Fruit fly (Drosophila melanogaster) whole organism, embryonic: ENCODE measurements around the gene loj.

Source experiments
- Antp ChIP-seq: fragments of 200-800 bp; sonication (Bioruptor generic); optimal IDR thresholded peaks from 3 replicates; lab custom pipeline; 2016; ENCODE audit warnings: missing biosample characterization, missing genetic modification characterization
- Awh ChIP-seq: fragments of 200-800 bp; sonication (Bioruptor generic); IDR thresholded peaks from 2 replicates; pipeline ENCODE4, ENCODE4 v1.3.6; 2022; ENCODE audit warnings: missing biosample characterization, missing genetic modification characterization
- CG11093 ChIP-seq: fragments of 200-800 bp; sonication (Bioruptor generic); IDR thresholded peaks from 3 replicates; pipeline ENCODE4 v1.3.6; 2022; ENCODE audit warnings: missing biosample characterization, missing genetic modification characterization
- CG12219 ChIP-seq: fragments of 200-800 bp; sonication (Bioruptor generic); optimal IDR thresholded peaks from 3 replicates; lab custom pipeline; 2018; ENCODE audit warnings: missing biosample characterization, mild to moderate bottlenecking, missing genetic modification characterization
- CG15479 ChIP-seq: fragments of 200-800 bp; sonication (Bioruptor generic); optimal IDR thresholded peaks from 3 replicates; lab custom pipeline; 2019; ENCODE audit warnings: missing biosample characterization, mild to moderate bottlenecking, missing genetic modification characterization, moderate library complexity
- CG15514 ChIP-seq: fragments of 200-800 bp; sonication (Bioruptor generic); optimal IDR thresholded peaks from 3 replicates; lab custom pipeline; 2017; ENCODE audit warnings: missing biosample characterization, missing genetic modification characterization, mild to moderate bottlenecking, moderate library complexity, missing genetic modification reagents
- CG16813 ChIP-seq: fragments of 200-800 bp; sonication (Bioruptor generic); IDR thresholded peaks from 3 replicates; pipeline ENCODE4 v1.3.6; 2022; ENCODE audit warnings: missing biosample characterization, missing genetic modification characterization; ENCODE audit not compliant: partially characterized antibody
- CG17612 ChIP-seq: fragments of 200-800 bp; sonication (Bioruptor generic); IDR thresholded peaks from 2 replicates; pipeline ENCODE4 v1.3.6; 2022; ENCODE audit warnings: missing biosample characterization, missing genetic modification characterization
- CG17912 ChIP-seq: fragments of 200-800 bp; sonication (Bioruptor generic); optimal IDR thresholded peaks from 2 replicates; lab custom pipeline; 2018; ENCODE audit warnings: missing biosample characterization, mild to moderate bottlenecking, missing genetic modification characterization
- CG2202 ChIP-seq: fragments of 200-800 bp; sonication (Bioruptor generic); optimal IDR thresholded peaks from 2 replicates; lab custom pipeline; 2018; ENCODE audit warnings: missing biosample characterization, mild to moderate bottlenecking, missing genetic modification characterization
- CG3163 ChIP-seq: fragments of 200-800 bp; sonication (Bioruptor generic); optimal IDR thresholded peaks from 3 replicates; lab custom pipeline; 2016; ENCODE audit warnings: missing biosample characterization, missing genetic modification characterization
- CG33213 ChIP-seq: fragments of 200-800 bp; sonication (Bioruptor generic); optimal IDR thresholded peaks from 3 replicates; lab custom pipeline; 2016; ENCODE audit warnings: missing biosample characterization, missing genetic modification characterization
- CG6254 ChIP-seq: fragments of 200-800 bp; sonication (Bioruptor generic); optimal IDR thresholded peaks from 3 replicates; lab custom pipeline; 2017; ENCODE audit warnings: mild to moderate bottlenecking, missing biosample characterization, missing genetic modification reagents, missing genetic modification characterization
- CG6654 ChIP-seq: fragments of 200-800 bp; sonication (Bioruptor generic); optimal IDR thresholded peaks from 2 replicates; lab custom pipeline; 2017; ENCODE audit warnings: missing biosample characterization, mild to moderate bottlenecking, missing genetic modification characterization
- CG6854 ChIP-seq: fragments of 200-800 bp; sonication (Bioruptor generic); optimal IDR thresholded peaks from 3 replicates; lab custom pipeline; 2017; ENCODE audit warnings: missing biosample characterization, mild to moderate bottlenecking, missing genetic modification characterization
- CG8388 ChIP-seq: fragments of 200-800 bp; sonication (Bioruptor generic); optimal IDR thresholded peaks from 2 replicates; lab custom pipeline; 2019; ENCODE audit warnings: missing biosample characterization, mild to moderate bottlenecking, missing genetic modification characterization, moderate library complexity
- CG9727 ChIP-seq: fragments of 200-800 bp; sonication (Bioruptor generic); optimal IDR thresholded peaks from 3 replicates; lab custom pipeline; 2017; ENCODE audit warnings: missing biosample characterization, mild to moderate bottlenecking, missing genetic modification characterization
- ERR ChIP-seq: fragments of 200-800 bp; sonication (Bioruptor generic); optimal IDR thresholded peaks from 2 replicates; lab custom pipeline; 2016; ENCODE audit warnings: missing biosample characterization, missing genetic modification characterization
- H2.0 ChIP-seq: fragments of 200-800 bp; sonication (Bioruptor generic); IDR thresholded peaks from 2 replicates; pipeline ENCODE4 v1.3.6; 2022; ENCODE audit warnings: missing biosample characterization, missing genetic modification characterization
- HLH3B ChIP-seq: fragments of 200-800 bp; sonication (Bioruptor generic); IDR thresholded peaks from 2 replicates; pipeline ENCODE4 v1.3.6; 2022; ENCODE audit warnings: missing biosample characterization, missing genetic modification characterization
- Hand ChIP-seq: fragments of 200-800 bp; sonication (Bioruptor generic); optimal IDR thresholded peaks from 2 replicates; lab custom pipeline; 2017; ENCODE audit warnings: mild to moderate bottlenecking, missing biosample characterization, missing genetic modification reagents, missing genetic modification characterization
- HmgD ChIP-seq: fragments of 200-800 bp; sonication (Bioruptor generic); optimal IDR thresholded peaks from 3 replicates; lab custom pipeline; 2016; ENCODE audit warnings: missing biosample characterization, missing genetic modification characterization
- Hsf ChIP-seq: fragments of 200-800 bp; sonication (Bioruptor generic); optimal IDR thresholded peaks from 3 replicates; lab custom pipeline; 2016; ENCODE audit warnings: missing biosample characterization, missing genetic modification characterization
- Med ChIP-seq: fragments of 200-800 bp; sonication (Bioruptor generic); peaks from one replicate; lab custom pipeline; 2016; ENCODE audit warnings: missing biosample characterization, missing genetic modification characterization, mild to moderate bottlenecking, inconsistent platforms, moderate library complexity
- NC2β ChIP-seq: fragments of 200-800 bp; sonication (Bioruptor generic); optimal IDR thresholded peaks from 2 replicates; lab custom pipeline; 2016; ENCODE audit warnings: missing biosample characterization, missing genetic modification characterization
- Oaz ChIP-seq: fragments of 200-800 bp; sonication (Bioruptor generic); IDR thresholded peaks from 2 replicates; pipeline ENCODE4 v1.3.6; 2022; ENCODE audit warnings: missing biosample characterization, missing genetic modification characterization
- Oli ChIP-seq: fragments of 200-800 bp; sonication (Bioruptor generic); optimal IDR thresholded peaks from 2 replicates; lab custom pipeline; 2018; ENCODE audit warnings: missing biosample characterization, mild to moderate bottlenecking, missing genetic modification characterization, moderate library complexity
- PHDP ChIP-seq: fragments of 200-800 bp; sonication (Bioruptor generic); optimal IDR thresholded peaks from 3 replicates; lab custom pipeline; 2018; ENCODE audit warnings: missing biosample characterization, mild to moderate bottlenecking, missing genetic modification characterization, moderate library complexity
- Sry-δ ChIP-seq: fragments of 200-800 bp; sonication (Bioruptor generic); optimal IDR thresholded peaks from 2 replicates; lab custom pipeline; 2016; ENCODE audit warnings: missing biosample characterization, missing genetic modification characterization
- Taf1 ChIP-seq: fragments of 200-800 bp; sonication (Bioruptor generic); IDR thresholded peaks from 2 replicates; pipeline ENCODE4 v1.3.6; 2022; ENCODE audit warnings: missing biosample characterization, missing genetic modification characterization
- Trl ChIP-seq, 3 experiments: fragments of >200 bp in 2 of 3; fragments of 200-800 bp in 1 of 3; sonication (Bioruptor generic) in 1 of 3; optimal IDR thresholded peaks; 2 replicates in 1 of 3; 3 replicates in 2 of 3; lab custom pipeline; 2016 to 2017; ENCODE audit warnings: missing biosample characterization in 1 of 3, missing genetic modification characterization in 1 of 3
- ab ChIP-seq: fragments of 200-800 bp; sonication (Bioruptor generic); optimal IDR thresholded peaks from 2 replicates; lab custom pipeline; 2016; ENCODE audit warnings: missing biosample characterization, missing genetic modification characterization
- ara ChIP-seq: fragments of 200-800 bp; sonication (Bioruptor generic); IDR thresholded peaks from 2 replicates; pipeline ENCODE4 v1.3.6; 2022; ENCODE audit warnings: missing biosample characterization, missing genetic modification characterization
- ato ChIP-seq: fragments of 200-800 bp; sonication (Bioruptor generic); IDR thresholded peaks from 2 replicates; pipeline ENCODE4 v1.3.6; 2022; ENCODE audit warnings: missing biosample characterization, missing genetic modification characterization; ENCODE audit not compliant: partially characterized antibody
- chn ChIP-seq: fragments of 200-800 bp; sonication (Bioruptor generic); optimal IDR thresholded peaks from 2 replicates; lab custom pipeline; 2016; ENCODE audit warnings: missing biosample characterization, missing genetic modification characterization
- dan ChIP-seq: fragments of 200-800 bp; sonication (Bioruptor generic); IDR thresholded peaks from 2 replicates; pipeline ENCODE4 v1.3.6; 2022; ENCODE audit warnings: missing biosample characterization, missing genetic modification characterization
- danr ChIP-seq: fragments of 200-800 bp; sonication (Bioruptor generic); IDR thresholded peaks from 2 replicates; pipeline ENCODE4 v1.3.6; 2022; ENCODE audit warnings: missing biosample characterization, missing genetic modification characterization
- gfzf ChIP-seq: fragments of 200-800 bp; sonication (Bioruptor generic); optimal IDR thresholded peaks from 2 replicates; lab custom pipeline; 2016; ENCODE audit warnings: missing biosample characterization, mild to moderate bottlenecking, missing genetic modification characterization, moderate library complexity
- hkb ChIP-seq, 2 experiments: fragments of 200-800 bp in 1 of 2; fragments of >200 bp in 1 of 2; sonication (Bioruptor generic) in 1 of 2; IDR thresholded peaks in 1 of 2; optimal IDR thresholded peaks in 1 of 2; 2 replicates each; pipeline versions ENCODE4 v1.3.6 to Lab custom; 2017 to 2022; ENCODE audit warnings: missing biosample characterization in 1 of 2, missing genetic modification characterization in 1 of 2
- hth ChIP-seq: fragments of >200 bp; optimal IDR thresholded peaks from 2 replicates; lab custom pipeline; 2017; ENCODE audit warnings: inconsistent platforms
- kah ChIP-seq: fragments of 200-800 bp; sonication (Bioruptor generic); optimal IDR thresholded peaks from 2 replicates; lab custom pipeline; 2018; ENCODE audit warnings: missing biosample characterization, mild to moderate bottlenecking, missing genetic modification characterization
- pzg ChIP-seq: fragments of 200-800 bp; sonication (Bioruptor generic); optimal IDR thresholded peaks from 3 replicates; lab custom pipeline; 2018; ENCODE audit warnings: missing biosample characterization, mild to moderate bottlenecking, missing genetic modification characterization, moderate library complexity
- sens-2 ChIP-seq: fragments of 200-800 bp; sonication (Bioruptor generic); IDR thresholded peaks from 2 replicates; pipeline ENCODE4 v1.3.6; 2022; ENCODE audit warnings: missing biosample characterization, missing genetic modification characterization
- seq ChIP-seq: fragments of 200-800 bp; sonication (Bioruptor generic); IDR thresholded peaks from 2 replicates; pipeline ENCODE4 v1.3.6; 2022; ENCODE audit warnings: missing biosample characterization, missing genetic modification characterization
- stc ChIP-seq: fragments of 200-800 bp; sonication (Bioruptor generic); IDR thresholded peaks from 2 replicates; pipeline ENCODE4 v1.3.6; 2022; ENCODE audit warnings: missing biosample characterization, missing genetic modification characterization
- tgo ChIP-seq: fragments of 200-800 bp; sonication (Bioruptor generic); IDR thresholded peaks from 3 replicates; pipeline ENCODE4 v1.3.6; 2022; ENCODE audit warnings: missing biosample characterization, missing genetic modification characterization
- tio ChIP-seq: fragments of 200-800 bp; sonication (Bioruptor generic); optimal IDR thresholded peaks from 2 replicates; lab custom pipeline; 2017; ENCODE audit warnings: missing biosample characterization, missing genetic modification characterization, inconsistent platforms
- toy ChIP-seq: fragments of 200-800 bp; sonication (Bioruptor generic); IDR thresholded peaks from 2 replicates; pipeline ENCODE4 v1.3.6; 2022; ENCODE audit warnings: missing biosample characterization, missing genetic modification characterization
- twi ChIP-seq: fragments of 200-800 bp; optimal IDR thresholded peaks from 2 replicates; lab custom pipeline; 2019; ENCODE audit warnings: missing biosample characterization, mild to moderate bottlenecking, missing genetic modification characterization, moderate library complexity
- usp ChIP-seq: fragments of >200 bp; optimal IDR thresholded peaks from 2 replicates; lab custom pipeline; 2017; ENCODE audit warnings: missing biosample characterization, missing genetic modification characterization
- wdn ChIP-seq: fragments of 200-800 bp; sonication (Bioruptor generic); IDR thresholded peaks from 2 replicates; pipeline ENCODE4 v1.3.6; 2022; ENCODE audit warnings: missing biosample characterization, missing genetic modification characterization

Gene loj

dm6 chr3L:6094697-6095096 lies at the start of gene loj, which contains the start of gene CG10467 (continued):
- peak; percentile 94 for TF ChIP-seq Med (GFP tag; lab: Kevin White, UChicago)
- TF ChIP-seq CG16813 = peak; percentile 75
- no peak for TF ChIP-seq hth (lab: Kevin White, UChicago)
- TF ChIP-seq CG9727 (GFP tag; lab: Kevin White, UChicago) = peak; percentile 96
- TF ChIP-seq H2.0 = peak; percentile 97
- TF ChIP-seq ara (GFP tag; lab: Robert Waterston, UW) = peak; percentile 96
- TF ChIP-seq ERR (GFP tag; lab: Kevin White, UChicago) = peak; percentile 16
- TF ChIP-seq hkb (optimal IDR thresholded peaks at IDR 0.05; lab: Kevin White, UChicago) = no peak
- peak; percentile 90 for TF ChIP-seq hkb (GFP tag; IDR thresholded peaks at IDR 0.05; lab: Robert Waterston, UW)
- no peak; the same call in 1 of the 2 replicates for TF ChIP-seq ato (GFP tag; lab: Robert Waterston, UW)
- peak; percentile 49 for TF ChIP-seq HmgD
- TF ChIP-seq CG3163 = peak; percentile 56
- TF ChIP-seq Hsf (GFP tag; lab: Kevin White, UChicago) = peak; percentile 94
- no peak for TF ChIP-seq usp (GFP tag; lab: Kevin White, UChicago)
- peak; percentile 91 for TF ChIP-seq Sry-δ (GFP tag; lab: Kevin White, UChicago)
- TF ChIP-seq ab (GFP tag; lab: Kevin White, UChicago) = peak; percentile 56
- peak; percentile 97 for TF ChIP-seq CG11093
- peak; percentile 90 for TF ChIP-seq toy (GFP tag; lab: Robert Waterston, UW)
- TF ChIP-seq tgo (GFP tag; lab: Robert Waterston, UW) = peak; percentile 97
- TF ChIP-seq danr (GFP tag; lab: Robert Waterston, UW) = peak; percentile 93
- TF ChIP-seq pzg = peak; percentile 63
- TF ChIP-seq CG6654 = peak; percentile 83
- TF ChIP-seq CG33213 = peak; percentile 59
- TF ChIP-seq Hand (GFP tag; lab: Kevin White, UChicago) = peak; percentile 61
- TF ChIP-seq CG15514 (GFP tag; lab: Kevin White, UChicago) = peak; percentile 84
- TF ChIP-seq Taf1 = peak; percentile 87
- peak; percentile 91 for TF ChIP-seq Oaz (GFP tag; lab: Robert Waterston, UW)
- TF ChIP-seq PHDP = peak; percentile 97
- peak; percentile 87 for TF ChIP-seq sens-2 (GFP tag; lab: Robert Waterston, UW)
- peak; percentile 96 for TF ChIP-seq tio (GFP tag; lab: Kevin White, UChicago)
- peak; percentile 81 for TF ChIP-seq kah (GFP tag; lab: Kevin White, UChicago)
- peak; percentile 90 for TF ChIP-seq CG2202 (tag; lab: Kevin White, UChicago)
- peak; percentile 65 for TF ChIP-seq NC2β (GFP tag; lab: Kevin White, UChicago)
- TF ChIP-seq dan (GFP tag; lab: Robert Waterston, UW) = peak; percentile 94
- TF ChIP-seq chn = peak; percentile 91
- TF ChIP-seq CG12219 (GFP tag; lab: Kevin White, UChicago) = peak; percentile 73
- TF ChIP-seq CG6854 (GFP tag; lab: Kevin White, UChicago) = peak; percentile 26
- peak; percentile 91 for TF ChIP-seq Awh
- peak; percentile 91 for TF ChIP-seq stc (GFP tag; lab: Robert Waterston, UW)
- TF ChIP-seq CG17612 (GFP tag; lab: Robert Waterston, UW) = peak; percentile 91
- peak; percentile 76 for TF ChIP-seq CG17912 (GFP tag; lab: Kevin White, UChicago)
- TF ChIP-seq CG6254 = peak; percentile 80
- no peak for TF ChIP-seq Trl (optimal IDR thresholded peaks at IDR 0.05; lab: Kevin White, UChicago)
- TF ChIP-seq Trl (GFP tag; optimal IDR thresholded peaks at IDR 0.05; lab: Kevin White, UChicago) = peak; percentile 76
- TF ChIP-seq seq (GFP tag; lab: Robert Waterston, UW) = peak; percentile 86
- peak; percentile 93 for TF ChIP-seq wdn (GFP tag; lab: Robert Waterston, UW)
- TF ChIP-seq CG8388 (GFP tag; lab: Kevin White, UChicago) = peak; percentile 89
- peak; percentile 44 for TF ChIP-seq CG15479 (GFP tag; lab: Kevin White, UChicago)
- no peak for TF ChIP-seq gfzf (GFP tag; lab: Kevin White, UChicago)
- peak; percentile 95 for TF ChIP-seq Oli (tag; lab: Kevin White, UChicago)
- peak; percentile 94 for TF ChIP-seq twi (tag; lab: Kevin White, UChicago)
- peak; percentile 97 for TF ChIP-seq HLH3B
- TF ChIP-seq Antp = peak; percentile 73
